Worm (Caenorhabditis elegans) whole organism, L2 larva: Measurements from ENCODE around the gene asp-8.

Experiments used
- C34F6.9 ChIP-seq: fragments of 150-350 bp; optimal IDR thresholded peaks from 2 replicates; lab custom pipeline; 2014; ENCODE audit warnings: missing biosample characterization, missing genetic modification characterization
- F13H6.1 ChIP-seq: sonication (generic microtip); optimal IDR thresholded peaks from 2 replicates; lab custom pipeline; 2016; ENCODE audit warnings: missing genetic modification characterization, missing compliant biosample characterization
- R02D3.7 ChIP-seq: fragments of 150-350 bp; optimal IDR thresholded peaks from 2 replicates; lab custom pipeline; 2014; ENCODE audit warnings: missing biosample characterization, missing genetic modification characterization
- Y55F3AM.14 ChIP-seq: fragments of 200-800 bp; sonication (Bioruptor generic); optimal IDR thresholded peaks from 2 replicates; lab custom pipeline; 2018; ENCODE audit warnings: mild to moderate bottlenecking, missing genetic modification characterization, missing compliant biosample characterization
- ZK546.5 ChIP-seq: sonication (generic microtip); optimal IDR thresholded peaks from 2 replicates; lab custom pipeline; 2017; ENCODE audit warnings: missing biosample characterization, missing genetic modification characterization
- alr-1 ChIP-seq: fragments of 150-350 bp; optimal IDR thresholded peaks from 2 replicates; lab custom pipeline; 2014; ENCODE audit warnings: missing biosample characterization, missing genetic modification characterization
- ama-1 ChIP-seq: fragments of 150-350 bp; optimal IDR thresholded peaks from 2 replicates; lab custom pipeline; 2018; ENCODE audit warnings: inconsistent platforms
- blmp-1 ChIP-seq: sonication (generic microtip); optimal IDR thresholded peaks from 2 replicates; lab custom pipeline; 2017; ENCODE audit warnings: missing genetic modification characterization, mild to moderate bottlenecking, missing compliant biosample characterization, antibody characterized with exemption, moderate library complexity; ENCODE audit not compliant: insufficient read depth
- ceh-16 ChIP-seq: fragments of 150-350 bp; optimal IDR thresholded peaks from 2 replicates; lab custom pipeline; 2014; ENCODE audit warnings: missing biosample characterization, missing genetic modification characterization
- ceh-82 ChIP-seq: fragments of 150-350 bp; optimal IDR thresholded peaks from 2 replicates; lab custom pipeline; 2014; ENCODE audit warnings: missing biosample characterization, missing genetic modification characterization
- crh-2 ChIP-seq: sonication (generic microtip); optimal IDR thresholded peaks from 2 replicates; lab custom pipeline; 2017; ENCODE audit warnings: missing biosample characterization, missing genetic modification characterization
- dmd-4 ChIP-seq: sonication (generic microtip); optimal IDR thresholded peaks from 2 replicates; lab custom pipeline; 2017; ENCODE audit warnings: missing biosample characterization, missing genetic modification characterization
- egl-27 ChIP-seq: sonication (generic microtip); optimal IDR thresholded peaks from 3 replicates; lab custom pipeline; 2017; ENCODE audit warnings: missing biosample characterization, missing genetic modification reagents, missing genetic modification characterization
- elt-1 ChIP-seq: fragments of 150-350 bp; optimal IDR thresholded peaks from 2 replicates; lab custom pipeline; 2014; ENCODE audit warnings: missing biosample characterization, missing genetic modification characterization
- elt-3 ChIP-seq: sonication (generic microtip); optimal IDR thresholded peaks from 2 replicates; lab custom pipeline; 2017; ENCODE audit warnings: missing biosample characterization, missing genetic modification characterization
- fos-1 ChIP-seq: fragments of 150-350 bp; optimal IDR thresholded peaks from 2 replicates; lab custom pipeline; 2014; ENCODE audit warnings: missing biosample characterization, missing genetic modification characterization
- lin-39 ChIP-seq: fragments of 150-350 bp; optimal IDR thresholded peaks from 2 replicates; lab custom pipeline; 2014; ENCODE audit warnings: missing biosample characterization, missing genetic modification reagents, missing genetic modification characterization
- lsy-2 ChIP-seq, 2 experiments: fragments of 150-350 bp in 1 of 2; sonication (generic microtip) in 1 of 2; optimal IDR thresholded peaks; 2 replicates each; lab custom pipeline; 2014 to 2017; ENCODE audit warnings: missing biosample characterization in 2 of 2, missing genetic modification characterization in 2 of 2
- mbf-1 ChIP-seq: sonication (generic microtip); optimal IDR thresholded peaks from 2 replicates; lab custom pipeline; 2017; ENCODE audit warnings: missing biosample characterization, missing genetic modification characterization
- mdl-1 ChIP-seq, 2 experiments: fragments of 150-350 bp in 1 of 2; sonication (generic microtip) in 1 of 2; optimal IDR thresholded peaks; 2 replicates each; lab custom pipeline; 2017; ENCODE audit warnings: missing biosample characterization in 2 of 2, missing genetic modification characterization in 2 of 2
- nhr-10 ChIP-seq: sonication (generic microtip); optimal IDR thresholded peaks from 2 replicates; lab custom pipeline; 2017; ENCODE audit warnings: missing biosample characterization, missing genetic modification characterization
- nhr-11 ChIP-seq: fragments of 150-350 bp; optimal IDR thresholded peaks from 2 replicates; lab custom pipeline; 2014; ENCODE audit warnings: missing biosample characterization, missing genetic modification characterization
- nhr-12 ChIP-seq: fragments of 150-350 bp; optimal IDR thresholded peaks from 2 replicates; lab custom pipeline; 2014; ENCODE audit warnings: missing biosample characterization, missing genetic modification characterization
- nhr-21 ChIP-seq: fragments of 150-350 bp; optimal IDR thresholded peaks from 2 replicates; lab custom pipeline; 2014; ENCODE audit warnings: missing biosample characterization, missing genetic modification characterization
- nhr-23 ChIP-seq: fragments of 150-350 bp; optimal IDR thresholded peaks from 2 replicates; lab custom pipeline; 2014; ENCODE audit warnings: missing biosample characterization, missing genetic modification reagents, missing genetic modification characterization
- nhr-237 ChIP-seq: fragments of 150-350 bp; optimal IDR thresholded peaks from 2 replicates; lab custom pipeline; 2014; ENCODE audit warnings: missing biosample characterization, missing genetic modification characterization
- nhr-25 ChIP-seq: fragments of 150-350 bp; sonication (generic microtip); optimal IDR thresholded peaks from 3 replicates; lab custom pipeline; 2014; ENCODE audit warnings: missing biosample characterization, missing genetic modification characterization
- nhr-6 ChIP-seq: fragments of 150-350 bp; optimal IDR thresholded peaks from 2 replicates; lab custom pipeline; 2014; ENCODE audit warnings: missing biosample characterization, missing genetic modification characterization
- peb-1 ChIP-seq: fragments of 150-350 bp; optimal IDR thresholded peaks from 2 replicates; lab custom pipeline; 2014; ENCODE audit warnings: missing biosample characterization, missing genetic modification characterization
- sem-4 ChIP-seq: fragments of 150-350 bp; optimal IDR thresholded peaks from 2 replicates; lab custom pipeline; 2014; ENCODE audit warnings: missing biosample characterization, missing genetic modification reagents, missing genetic modification characterization
- skn-1 ChIP-seq: sonication (generic microtip); optimal IDR thresholded peaks from 2 replicates; lab custom pipeline; 2017; ENCODE audit warnings: missing biosample characterization, missing genetic modification characterization
- snpc-4 ChIP-seq: fragments of 150-350 bp; optimal IDR thresholded peaks from 2 replicates; lab custom pipeline; 2014; ENCODE audit warnings: missing biosample characterization, missing genetic modification characterization
- unc-39 ChIP-seq: fragments of 150-350 bp; optimal IDR thresholded peaks from 2 replicates; lab custom pipeline; 2014; ENCODE audit warnings: missing biosample characterization, missing genetic modification characterization
- unc-55 ChIP-seq: fragments of 150-350 bp; sonication (generic microtip); optimal IDR thresholded peaks from 3 replicates; lab custom pipeline; 2014; ENCODE audit warnings: missing biosample characterization, missing genetic modification reagents, missing genetic modification characterization
- unc-62 ChIP-seq: fragments of 150-350 bp; optimal IDR thresholded peaks from 2 replicates; lab custom pipeline; 2014; ENCODE audit warnings: missing biosample characterization, missing genetic modification reagents, missing genetic modification characterization
- ztf-1 ChIP-seq: fragments of 200-800 bp; sonication (Bioruptor generic); conservative IDR thresholded peaks from 2 replicates; pipeline ENCODE4 v1.3.6; 2022; ENCODE audit warnings: missing genetic modification characterization, missing compliant biosample characterization
- ztf-11 ChIP-seq: sonication (generic microtip); optimal IDR thresholded peaks from 2 replicates; lab custom pipeline; 2017; ENCODE audit warnings: missing biosample characterization, missing genetic modification characterization
- ztf-4 ChIP-seq: fragments of 150-350 bp; optimal IDR thresholded peaks from 2 replicates; lab custom pipeline; 2014; ENCODE audit warnings: missing biosample characterization, missing genetic modification characterization

The asp-8 gene

ce11 chrV:2992060-2992459 is 32.3 kb upstream of the asp-8 start:
- TF ChIP-seq ceh-16 (tag; lab: Kevin White, UChicago) (no peak), crh-2 (tag; lab: Kevin White, UChicago) (no peak), skn-1 (no peak), fos-1 (tag; lab: Kevin White, UChicago) (no peak), ceh-82 (tag; lab: Kevin White, UChicago) (no peak), elt-3 (tag; lab: Kevin White, UChicago) (no peak), nhr-6 (tag; lab: Kevin White, UChicago) (no peak), egl-27 (tag; lab: Kevin White, UChicago) (no peak), peb-1 (no peak), ztf-4 (no peak), nhr-10 (no peak), mbf-1 (tag; lab: Kevin White, UChicago) (no peak), nhr-12 (no peak), sem-4 (tag; lab: Kevin White, UChicago) (no peak), ZK546.5 (no peak), C34F6.9 (no peak), nhr-11 (tag; lab: Kevin White, UChicago) (no peak)

DNA sequence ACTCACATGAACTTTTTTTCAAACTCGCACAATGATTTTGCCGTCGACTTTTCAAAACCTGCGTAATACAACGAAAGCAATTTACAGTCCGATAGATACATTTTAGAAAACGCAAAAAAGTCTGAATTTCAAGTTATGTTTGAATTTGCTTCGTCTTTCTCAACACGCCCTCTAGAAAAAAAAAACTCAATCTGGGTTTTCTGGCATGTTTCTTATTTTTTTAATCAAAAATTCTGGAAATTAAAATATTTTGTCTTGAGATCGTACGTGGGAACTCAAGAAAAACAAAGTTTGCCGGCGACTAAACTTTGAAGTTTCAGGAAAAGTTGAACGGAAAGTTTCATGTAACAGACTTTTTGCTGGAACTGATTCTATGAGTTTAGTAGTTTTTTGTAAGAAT is 30.5 kb upstream of the asp-8 start, which contains the start of gene srw-115:
srw-115 (minus strand) TSS at position 101 of the 400 bp plus-strand sequence.
- TF ChIP-seq crh-2 (tag; lab: Kevin White, UChicago), result no peak
- TF ChIP-seq ztf-11 (tag; lab: Kevin White, UChicago), result no peak
- no peak for TF ChIP-seq nhr-12
- TF ChIP-seq mbf-1 (tag; lab: Kevin White, UChicago), result no peak
- no peak for TF ChIP-seq ztf-1
- no peak for TF ChIP-seq F13H6.1 (tag; lab: Kevin White, UChicago)
- TF ChIP-seq C34F6.9, result no peak

DNA sequence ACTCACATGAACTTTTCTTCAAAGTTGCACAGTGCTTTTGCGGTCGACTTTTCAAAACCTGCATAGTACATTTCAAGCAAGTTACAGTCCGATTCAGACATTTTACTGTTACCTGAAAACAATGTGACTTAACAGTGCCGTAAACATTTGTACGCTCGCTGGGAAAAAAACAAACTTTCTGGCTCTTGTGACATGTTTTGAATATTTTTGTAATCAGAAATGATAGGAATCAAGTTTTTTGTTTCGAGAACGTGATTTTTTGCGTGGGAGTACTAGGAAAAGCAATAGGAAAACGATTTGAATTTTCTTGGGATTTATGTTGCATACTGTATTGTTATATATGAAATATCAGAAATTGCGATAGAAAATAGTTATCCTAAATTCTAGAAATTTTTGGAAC is 28.2 kb upstream of the asp-8 start, which contains the start of gene srw-120:
srw-120 (minus strand) TSS at position 101 of the 400 bp plus-strand sequence.
- TF ChIP-seq nhr-6 (tag; lab: Kevin White, UChicago) (no peak), unc-55 (no peak), dmd-4 (tag; lab: Kevin White, UChicago) (no peak), nhr-237 (tag; lab: Kevin White, UChicago) (no peak), nhr-25 (no peak), ama-1 (lab: Kevin White, UChicago) (no peak), Y55F3AM.14 (GFP tag; lab: Kevin White, UChicago) (no peak), blmp-1 (tag; lab: Kevin White, UChicago) (no peak), nhr-23 (tag; lab: Kevin White, UChicago) (no peak), nhr-10 (no peak), F13H6.1 (tag; lab: Kevin White, UChicago) (no peak)

- TF ChIP-seq mdl-1 (tag; optimal IDR thresholded peaks at IDR 0.05; lab: Kevin White, UChicago) (no peak), egl-27 (tag; lab: Kevin White, UChicago) (no peak), blmp-1 (tag; lab: Kevin White, UChicago) (no peak), elt-1 (no peak), unc-55 (no peak), snpc-4 (tag; lab: Kevin White, UChicago) (no peak), unc-39 (no peak), Y55F3AM.14 (GFP tag; lab: Kevin White, UChicago) (no peak), unc-62 (GFP tag; lab: Kevin White, UChicago) (no peak), alr-1 (no peak), nhr-25 (no peak)
Observed at ce11 chrV:2999736-3000135, 24.6 kb upstream of the asp-8 start, which contains the start of gene srw-119. TSS of gene srw-119 (minus strand) at chrV:2999836.

- TF ChIP-seq lin-39 (tag; lab: Kevin White, UChicago), result no peak
- no peak for TF ChIP-seq Y55F3AM.14 (GFP tag; lab: Kevin White, UChicago)
- TF ChIP-seq unc-62 (GFP tag; lab: Kevin White, UChicago), result no peak
- no peak for TF ChIP-seq dmd-4 (tag; lab: Kevin White, UChicago)
- no peak for TF ChIP-seq nhr-21 (tag; lab: Kevin White, UChicago)
- no peak for TF ChIP-seq ztf-4
- no peak for TF ChIP-seq snpc-4 (tag; lab: Kevin White, UChicago)
- no peak for TF ChIP-seq C34F6.9
- no peak for TF ChIP-seq lsy-2 (tag; optimal IDR thresholded peaks at IDR 0.05; lab: Kevin White, UChicago)
- TF ChIP-seq elt-1, result no peak
- no peak for TF ChIP-seq R02D3.7
- no peak for TF ChIP-seq nhr-23 (tag; lab: Kevin White, UChicago)
Observed at ce11 chrV:3005964-3006363, 18.4 kb upstream of the asp-8 start, which contains the start of gene srw-112. TSS of gene srw-112 (minus strand) at chrV:3006064.
